Fruit fly (Drosophila melanogaster) whole organism, pupa: ENCODE data around the gene CG12522.

Experiments used
- CG14655 ChIP-seq: fragments of 200-800 bp; sonication (Bioruptor generic); optimal IDR thresholded peaks from 3 replicates; lab custom pipeline; 2017; ENCODE audit warnings: mild to moderate bottlenecking, missing biosample characterization, missing genetic modification reagents, missing genetic modification characterization
- CG15710 ChIP-seq: fragments of 200-800 bp; sonication (Bioruptor generic); optimal IDR thresholded peaks from 2 replicates; lab custom pipeline; 2018; ENCODE audit warnings: missing biosample characterization, mild to moderate bottlenecking, missing genetic modification characterization, moderate library complexity
- CG34367 ChIP-seq: fragments of 200-800 bp; sonication (Bioruptor generic); optimal IDR thresholded peaks from 2 replicates; lab custom pipeline; 2018; ENCODE audit warnings: missing biosample characterization, mild to moderate bottlenecking, missing genetic modification characterization
- Snoo ChIP-seq: fragments of 200-800 bp; sonication (Bioruptor generic); optimal IDR thresholded peaks from 3 replicates; lab custom pipeline; 2017; ENCODE audit warnings: missing biosample characterization, mild to moderate bottlenecking, missing genetic modification characterization, inconsistent platforms
- fd96Ca ChIP-seq: fragments of 200-800 bp; sonication (Bioruptor generic); IDR thresholded peaks from 3 replicates; pipeline ENCODE4 v1.3.6; 2022; ENCODE audit warnings: missing biosample characterization, missing genetic modification characterization
- gl ChIP-seq: fragments of 200-800 bp; sonication (Bioruptor generic); optimal IDR thresholded peaks from 2 replicates; lab custom pipeline; 2018; ENCODE audit warnings: missing biosample characterization, mild to moderate bottlenecking, missing genetic modification characterization
- rn ChIP-seq: fragments of 200-800 bp; sonication (Bioruptor generic); IDR thresholded peaks from 2 replicates; pipeline ENCODE4 v1.3.6; 2022; ENCODE audit warnings: missing biosample characterization, missing genetic modification characterization

dm6 chr3L:11094279-11094678 is 13.8 kb upstream of the CG12522 start:
- TF ChIP-seq gl (tag; lab: Kevin White, UChicago): no peak
- no peak for TF ChIP-seq rn (GFP tag; lab: Robert Waterston, UW)
- TF ChIP-seq CG14655: no peak
- no peak for TF ChIP-seq fd96Ca (GFP tag; lab: Robert Waterston, UW)
- TF ChIP-seq CG34367 (tag; lab: Kevin White, UChicago): no peak
- no peak for TF ChIP-seq Snoo (tag; lab: Kevin White, UChicago)
- no peak for TF ChIP-seq CG15710 (tag; lab: Kevin White, UChicago)
